Worm (Caenorhabditis elegans) whole organism, mixed stage, embryonic: Measurements from ENCODE around the gene ldp-1.
"Not testable (repeated sequence)": the region's sequence is repeated elsewhere in the genome, so short reads cannot be mapped to it uniquely, and the experiment has no call there.

Experiments
- M03D4.4 ChIP-seq: sonication (generic microtip); optimal IDR thresholded peaks from 2 replicates; lab custom pipeline; 2017; ENCODE audit warnings: mild to moderate bottlenecking, missing genetic modification characterization, missing compliant biosample characterization
- bed-3 ChIP-seq: fragments of 200-800 bp; sonication (Bioruptor generic); optimal IDR thresholded peaks from 3 replicates; lab custom pipeline; 2018; ENCODE audit warnings: mild to moderate bottlenecking, missing genetic modification characterization, moderate library complexity, missing compliant biosample characterization
- blmp-1 ChIP-seq: fragments of 150-350 bp; optimal IDR thresholded peaks from 2 replicates; lab custom pipeline; 2014; ENCODE audit warnings: missing biosample characterization, missing genetic modification characterization
- ceh-39 ChIP-seq: fragments of 150-350 bp; optimal IDR thresholded peaks from 2 replicates; lab custom pipeline; 2014; ENCODE audit warnings: missing biosample characterization, missing genetic modification characterization
- ceh-43 ChIP-seq: fragments of 200-800 bp; sonication (Bioruptor generic); optimal IDR thresholded peaks from 2 replicates; lab custom pipeline; 2018; ENCODE audit warnings: mild to moderate bottlenecking, missing genetic modification characterization, moderate library complexity, missing compliant biosample characterization
- ceh-83 ChIP-seq: fragments of 200-800 bp; sonication (Bioruptor generic); optimal IDR thresholded peaks from 2 replicates; lab custom pipeline; 2018; ENCODE audit warnings: mild to moderate bottlenecking, missing genetic modification characterization, missing compliant biosample characterization
- ces-1 ChIP-seq: fragments of 150-350 bp; optimal IDR thresholded peaks from 2 replicates; lab custom pipeline; 2014; ENCODE audit warnings: missing biosample characterization, missing genetic modification reagents, missing genetic modification characterization
- cnd-1 ChIP-seq: fragments of 200-800 bp; sonication (Bioruptor generic); optimal IDR thresholded peaks from 2 replicates; lab custom pipeline; 2018; ENCODE audit warnings: mild to moderate bottlenecking, missing genetic modification characterization, missing compliant biosample characterization
- drap-1 ChIP-seq: fragments of 200-800 bp; sonication (Bioruptor generic); optimal IDR thresholded peaks from 3 replicates; lab custom pipeline; 2018; ENCODE audit warnings: mild to moderate bottlenecking, missing genetic modification characterization, missing compliant biosample characterization
- elt-1 ChIP-seq: sonication (generic microtip); optimal IDR thresholded peaks from 2 replicates; lab custom pipeline; 2017; ENCODE audit warnings: missing genetic modification characterization, mild to moderate bottlenecking, missing compliant biosample characterization, antibody characterized with exemption, moderate library complexity, borderline replicate concordance; ENCODE audit not compliant: insufficient read depth
- elt-3 ChIP-seq: fragments of 150-350 bp; optimal IDR thresholded peaks from 2 replicates; lab custom pipeline; 2014; ENCODE audit warnings: missing biosample characterization, missing genetic modification characterization
- flh-1 ChIP-seq: fragments of 200-800 bp; sonication (Bioruptor generic); optimal IDR thresholded peaks from 2 replicates; lab custom pipeline; 2018; ENCODE audit warnings: mild to moderate bottlenecking, missing genetic modification characterization, moderate library complexity, missing compliant biosample characterization
- hlh-1 ChIP-seq: fragments of 150-350 bp; optimal IDR thresholded peaks from 2 replicates; lab custom pipeline; 2014; ENCODE audit warnings: missing biosample characterization, missing genetic modification reagents, missing genetic modification characterization
- lin-32 ChIP-seq: fragments of 200-800 bp; sonication (Bioruptor generic); optimal IDR thresholded peaks from 2 replicates; lab custom pipeline; 2018; ENCODE audit warnings: mild to moderate bottlenecking, missing genetic modification characterization, missing compliant biosample characterization
- lsy-2 ChIP-seq: fragments of 150-350 bp; optimal IDR thresholded peaks from 2 replicates; lab custom pipeline; 2014; ENCODE audit warnings: missing biosample characterization, missing genetic modification characterization
- mab-5 ChIP-seq: fragments of 150-350 bp; optimal IDR thresholded peaks from 2 replicates; lab custom pipeline; 2014; ENCODE audit warnings: missing biosample characterization, missing genetic modification characterization
- mep-1 ChIP-seq: fragments of 150-350 bp; optimal IDR thresholded peaks from 2 replicates; lab custom pipeline; 2017; ENCODE audit warnings: missing biosample characterization, missing genetic modification reagents, missing genetic modification characterization, inconsistent platforms
- mls-2 ChIP-seq: sonication (generic microtip); optimal IDR thresholded peaks from 2 replicates; lab custom pipeline; 2016; ENCODE audit warnings: mild to moderate bottlenecking, missing genetic modification characterization, moderate library complexity, missing compliant biosample characterization
- nhr-12 ChIP-seq: fragments of 150-350 bp; optimal IDR thresholded peaks from 2 replicates; lab custom pipeline; 2014; ENCODE audit warnings: missing biosample characterization, missing genetic modification characterization
- nhr-2 ChIP-seq: fragments of 150-350 bp; optimal IDR thresholded peaks from 2 replicates; lab custom pipeline; 2014; ENCODE audit warnings: missing biosample characterization, missing genetic modification characterization
- nhr-237 ChIP-seq: fragments of 150-350 bp; optimal IDR thresholded peaks from 2 replicates; lab custom pipeline; 2014; ENCODE audit warnings: missing biosample characterization, missing genetic modification characterization
- nhr-76 ChIP-seq: sonication (generic microtip); optimal IDR thresholded peaks from 2 replicates; lab custom pipeline; 2017; ENCODE audit warnings: missing biosample characterization, missing genetic modification characterization
- pha-4 ChIP-seq: fragments of 150-350 bp; optimal IDR thresholded peaks from 2 replicates; lab custom pipeline; 2018; ENCODE audit warnings: missing biosample characterization, missing genetic modification reagents, missing genetic modification characterization
- sem-2 ChIP-seq: fragments of 200-800 bp; sonication (Bioruptor generic); optimal IDR thresholded peaks from 2 replicates; lab custom pipeline; 2018; ENCODE audit warnings: mild to moderate bottlenecking, missing genetic modification characterization, missing compliant biosample characterization
- snpc-4 ChIP-seq: fragments of 150-350 bp; optimal IDR thresholded peaks from 2 replicates; lab custom pipeline; 2014; ENCODE audit warnings: missing biosample characterization, missing genetic modification characterization
- sptf-1 ChIP-seq: sonication (generic microtip); optimal IDR thresholded peaks from 2 replicates; lab custom pipeline; 2017; ENCODE audit warnings: mild to moderate bottlenecking, missing genetic modification characterization, moderate library complexity, missing compliant biosample characterization
- tbx-8 ChIP-seq: fragments of 200-800 bp; sonication (Bioruptor generic); optimal IDR thresholded peaks from 2 replicates; lab custom pipeline; 2018; ENCODE audit warnings: mild to moderate bottlenecking, missing genetic modification characterization, moderate library complexity, missing compliant biosample characterization
- unc-120 ChIP-seq: sonication (generic microtip); optimal IDR thresholded peaks from 2 replicates; lab custom pipeline; 2017; ENCODE audit warnings: missing genetic modification characterization, missing compliant biosample characterization; ENCODE audit not compliant: poor library complexity, severe bottlenecking
- unc-39 ChIP-seq: fragments of 150-350 bp; optimal IDR thresholded peaks from 2 replicates; lab custom pipeline; 2014; ENCODE audit warnings: missing biosample characterization, missing genetic modification characterization
- unc-62 ChIP-seq: fragments of 150-350 bp; optimal IDR thresholded peaks from 2 replicates; lab custom pipeline; 2014; ENCODE audit warnings: missing biosample characterization, missing genetic modification reagents, missing genetic modification characterization
- zip-8 ChIP-seq: fragments of 150-350 bp; optimal IDR thresholded peaks from 2 replicates; lab custom pipeline; 2014; ENCODE audit warnings: missing biosample characterization, missing genetic modification characterization
- ztf-11 ChIP-seq: fragments of 150-350 bp; optimal IDR thresholded peaks from 2 replicates; lab custom pipeline; 2014; ENCODE audit warnings: missing biosample characterization, missing genetic modification characterization

The ldp-1 gene

DNA sequence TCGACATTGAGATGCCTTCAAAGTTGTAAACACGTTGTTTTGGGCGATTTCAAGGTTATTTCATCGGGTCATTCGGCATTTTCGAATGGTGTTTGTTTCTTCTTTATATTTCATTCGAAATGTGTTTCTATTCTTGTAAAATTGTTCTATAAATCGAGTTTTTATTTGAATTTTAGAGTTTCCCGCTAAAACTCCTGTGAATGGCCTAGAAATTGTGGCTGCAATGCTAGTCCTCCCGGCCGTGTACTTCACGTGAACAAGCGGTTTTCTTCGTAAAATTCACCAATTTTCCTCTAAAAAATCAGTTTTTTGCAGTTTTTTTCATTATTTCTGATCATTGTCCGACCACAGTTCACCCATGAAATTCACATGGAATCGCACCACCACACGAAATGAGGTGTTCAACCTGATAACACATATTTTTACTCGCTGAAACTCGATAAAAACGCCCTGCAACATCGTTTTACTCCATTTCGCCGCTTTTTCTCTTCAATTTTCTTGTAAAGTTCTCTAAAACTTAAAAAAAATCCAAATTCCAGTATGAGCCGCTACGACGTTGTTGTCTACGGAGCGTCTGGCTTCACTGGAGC lies at the start of gene ldp-1:
Gene ldp-1 (plus strand): TSS at position 540 of the 590 bp plus-strand sequence.
- TF ChIP-seq cnd-1 (no peak), sptf-1 (tag; lab: Kevin White, UChicago) (peak; percentile 40), nhr-12 (tag; lab: Kevin White, UChicago) (no peak), ceh-43 (no peak), mep-1 (tag; lab: Kevin White, UChicago) (no peak), zip-8 (tag; lab: Kevin White, UChicago) (no peak), ces-1 (GFP tag; lab: Kevin White, UChicago) (peak; percentile 24), ceh-39 (no peak), M03D4.4 (tag; lab: Kevin White, UChicago) (no peak), lsy-2 (tag; lab: Kevin White, UChicago) (peak; percentile 0), drap-1 (GFP tag; lab: Kevin White, UChicago) (no peak), nhr-2 (no peak), elt-1 (tag; lab: Kevin White, UChicago) (no peak), pha-4 (no peak), blmp-1 (tag; lab: Kevin White, UChicago) (no peak), tbx-8 (no peak), hlh-1 (no peak), ceh-83 (GFP tag; lab: Kevin White, UChicago) (no peak)

- no peak for TF ChIP-seq elt-3 (tag; lab: Kevin White, UChicago)
- TF ChIP-seq unc-62 (GFP tag; lab: Kevin White, UChicago), result no peak
- TF ChIP-seq snpc-4 (tag; lab: Kevin White, UChicago), result no peak
- TF ChIP-seq elt-1 (tag; lab: Kevin White, UChicago), result no peak
- no peak for TF ChIP-seq mls-2 (tag; lab: Kevin White, UChicago)
- TF ChIP-seq flh-1 (GFP tag; lab: Kevin White, UChicago), result no peak
- TF ChIP-seq drap-1 (GFP tag; lab: Kevin White, UChicago), result no peak
- TF ChIP-seq mab-5 (tag; lab: Kevin White, UChicago), result no peak
- no peak for TF ChIP-seq ces-1 (GFP tag; lab: Kevin White, UChicago)
- TF ChIP-seq ceh-39, result no peak
- no peak for TF ChIP-seq nhr-12 (tag; lab: Kevin White, UChicago)
- TF ChIP-seq sem-2 (GFP tag; lab: Kevin White, UChicago), result no peak
- no peak for TF ChIP-seq nhr-237 (tag; lab: Kevin White, UChicago)
- TF ChIP-seq ceh-43, result no peak
- TF ChIP-seq mep-1 (tag; lab: Kevin White, UChicago), result no peak
- no peak for TF ChIP-seq unc-39 (tag; lab: Kevin White, UChicago)
- TF ChIP-seq lin-32 (GFP tag; lab: Kevin White, UChicago), result no peak
- no peak for TF ChIP-seq cnd-1
- TF ChIP-seq ztf-11, result no peak
Measured at ce11 chrV:2081269-2081668, 46.1 kb upstream of the ldp-1 start.

DNA sequence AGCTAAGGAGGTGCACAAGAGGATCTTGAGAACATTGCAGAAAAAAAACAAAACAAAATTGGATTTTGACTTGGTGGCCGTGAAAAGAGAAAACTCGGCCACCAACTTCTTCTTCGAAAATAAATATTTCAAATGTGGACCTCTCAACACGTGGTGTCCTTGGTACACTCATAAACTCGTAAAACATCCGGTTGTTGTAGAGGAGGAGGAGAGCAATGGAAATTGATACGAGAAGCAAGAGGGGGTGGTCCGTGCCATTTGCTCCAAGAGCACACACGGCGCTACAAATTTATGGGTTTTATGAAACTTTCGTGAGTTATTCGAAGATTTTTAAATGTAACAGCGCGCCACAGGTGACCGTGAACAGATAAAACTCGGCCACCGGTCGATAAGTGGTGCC lies 45.4 kb upstream of the ldp-1 start:
- TF ChIP-seq lsy-2 (tag; lab: Kevin White, UChicago), result no peak
- TF ChIP-seq bed-3 (GFP tag; lab: Kevin White, UChicago), result no peak
- TF ChIP-seq hlh-1, result peak; percentile 64

DNA sequence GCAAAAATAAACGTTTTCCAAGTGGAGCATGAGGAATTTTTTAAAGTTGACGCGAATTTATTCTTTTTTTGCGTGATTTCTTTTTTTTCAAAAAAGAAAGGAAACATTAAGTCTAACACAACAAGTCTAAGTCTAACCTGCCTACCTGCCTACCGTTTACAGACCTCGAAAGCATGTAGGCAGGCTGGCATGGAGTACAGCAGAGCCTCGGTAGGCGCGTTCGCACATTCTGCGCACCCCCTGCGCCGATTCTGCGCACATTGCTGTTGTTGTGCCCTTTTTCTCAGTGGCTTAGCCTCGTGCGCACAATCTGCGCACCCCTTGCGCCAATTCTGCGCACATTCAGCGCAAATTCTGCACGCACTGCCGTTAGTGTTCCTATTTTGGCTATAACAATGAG lies 43.5 kb upstream of the ldp-1 start:
- no peak for TF ChIP-seq ceh-83 (GFP tag; lab: Kevin White, UChicago)
- TF ChIP-seq snpc-4 (tag; lab: Kevin White, UChicago), result no peak
- TF ChIP-seq unc-62 (GFP tag; lab: Kevin White, UChicago), result no peak
- TF ChIP-seq sptf-1 (tag; lab: Kevin White, UChicago), result no peak
- no peak for TF ChIP-seq nhr-76 (tag; lab: Kevin White, UChicago)
- no peak for TF ChIP-seq lsy-2 (tag; lab: Kevin White, UChicago)

DNA sequence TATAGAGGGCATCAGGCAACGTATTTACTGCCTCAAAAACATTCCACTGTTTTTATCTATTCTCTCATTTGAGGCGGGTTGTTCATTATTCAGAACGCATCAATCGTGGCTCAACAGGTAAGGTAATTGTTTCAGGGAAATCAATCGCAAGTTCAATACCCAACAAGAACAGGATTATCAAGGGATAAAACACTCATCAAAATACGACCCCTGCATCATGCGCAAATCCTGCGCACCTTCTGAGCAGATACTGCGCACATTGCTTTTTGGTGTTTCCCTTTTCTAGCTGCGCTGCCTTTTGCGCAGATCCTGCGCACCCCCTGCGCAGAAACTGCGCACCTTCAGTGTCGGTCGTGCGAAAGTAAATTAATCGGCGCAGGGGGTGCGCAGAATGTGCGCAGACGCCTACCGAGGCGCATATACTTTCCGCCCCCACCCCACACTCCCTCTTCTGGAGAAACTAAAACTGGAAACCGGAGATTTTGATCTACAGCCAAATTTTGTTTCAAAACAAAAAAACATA lies 41.5 kb upstream of the ldp-1 start, which contains the start of gene F36F12.3:
Gene F36F12.3 (plus strand): TSS at position 51 of the 523 bp plus-strand sequence.
- TF ChIP-seq unc-120 (tag; lab: Kevin White, UChicago); mab-5 (tag; lab: Kevin White, UChicago); bed-3 (GFP tag; lab: Kevin White, UChicago): not testable (repeated sequence)
